Fruit fly (Drosophila melanogaster) whole organism, pupa: ENCODE results near the gene CG3348.

Experiments
- CG10348 ChIP-seq: fragments of 200-800 bp; sonication (Bioruptor generic); IDR thresholded peaks from 2 replicates; pipeline ENCODE4 v1.3.6; 2022; ENCODE audit warnings: missing biosample characterization, missing genetic modification characterization
- CG12605 ChIP-seq: fragments of 200-800 bp; sonication (Bioruptor generic); IDR thresholded peaks from 2 replicates; pipeline ENCODE4 v1.3.6; 2022; ENCODE audit warnings: missing biosample characterization, missing genetic modification characterization
- CG13204 ChIP-seq: fragments of 200-800 bp; sonication (Bioruptor generic); optimal IDR thresholded peaks from 2 replicates; lab custom pipeline; 2018; ENCODE audit warnings: missing biosample characterization, mild to moderate bottlenecking, missing genetic modification characterization, moderate library complexity
- CG14655 ChIP-seq: fragments of 200-800 bp; sonication (Bioruptor generic); optimal IDR thresholded peaks from 3 replicates; lab custom pipeline; 2017; ENCODE audit warnings: mild to moderate bottlenecking, missing biosample characterization, missing genetic modification reagents, missing genetic modification characterization
- CG15710 ChIP-seq: fragments of 200-800 bp; sonication (Bioruptor generic); optimal IDR thresholded peaks from 2 replicates; lab custom pipeline; 2018; ENCODE audit warnings: missing biosample characterization, mild to moderate bottlenecking, missing genetic modification characterization, moderate library complexity
- CG17806 ChIP-seq: fragments of 200-800 bp; sonication (Bioruptor generic); optimal IDR thresholded peaks from 2 replicates; lab custom pipeline; 2018; ENCODE audit warnings: missing biosample characterization, mild to moderate bottlenecking, missing genetic modification characterization, moderate library complexity
- CG32121 ChIP-seq: fragments of 200-800 bp; sonication (Bioruptor generic); IDR thresholded peaks from 2 replicates; pipeline ENCODE4 v1.3.6; 2022; ENCODE audit warnings: missing biosample characterization, missing genetic modification characterization
- CG34367 ChIP-seq: fragments of 200-800 bp; sonication (Bioruptor generic); optimal IDR thresholded peaks from 2 replicates; lab custom pipeline; 2018; ENCODE audit warnings: missing biosample characterization, mild to moderate bottlenecking, missing genetic modification characterization
- CG4496 ChIP-seq: fragments of 200-800 bp; sonication (Bioruptor generic); IDR thresholded peaks from 3 replicates; pipeline ENCODE4 v1.3.6; 2022; ENCODE audit warnings: missing biosample characterization, missing genetic modification characterization
- CG8159 ChIP-seq: fragments of 200-800 bp; sonication (Bioruptor generic); optimal IDR thresholded peaks from 3 replicates; lab custom pipeline; 2018; ENCODE audit warnings: missing biosample characterization, mild to moderate bottlenecking, missing genetic modification characterization, moderate library complexity
- CG8301 ChIP-seq: fragments of 200-800 bp; sonication (Bioruptor generic); optimal IDR thresholded peaks from 2 replicates; lab custom pipeline; 2018; ENCODE audit warnings: missing biosample characterization, mild to moderate bottlenecking, missing genetic modification characterization
- CG9948 ChIP-seq: fragments of 200-800 bp; sonication (Bioruptor generic); optimal IDR thresholded peaks from 2 replicates; lab custom pipeline; 2018; ENCODE audit warnings: missing biosample characterization, mild to moderate bottlenecking, missing genetic modification characterization, moderate library complexity
- D1 ChIP-seq: fragments of 200-800 bp; sonication (Bioruptor generic); optimal IDR thresholded peaks from 2 replicates; lab custom pipeline; 2018; ENCODE audit warnings: missing biosample characterization, mild to moderate bottlenecking, missing genetic modification characterization, moderate library complexity
- EcR ChIP-seq: fragments of 200-800 bp; sonication (Bioruptor generic); optimal IDR thresholded peaks from 3 replicates; lab custom pipeline; 2019; ENCODE audit warnings: missing biosample characterization, missing genetic modification characterization, mild to moderate bottlenecking, moderate library complexity, missing genetic modification reagents
- Ets98B ChIP-seq: fragments of 200-800 bp; sonication (Bioruptor generic); IDR thresholded peaks from 2 replicates; pipeline ENCODE4 v1.3.6; 2022; ENCODE audit warnings: missing biosample characterization, missing genetic modification characterization
- Pif1A ChIP-seq: fragments of 200-800 bp; sonication (Bioruptor generic); optimal IDR thresholded peaks from 3 replicates; lab custom pipeline; 2016; ENCODE audit warnings: missing biosample characterization, missing genetic modification characterization
- Pif1B ChIP-seq: fragments of 200-800 bp; sonication (Bioruptor generic); optimal IDR thresholded peaks from 3 replicates; lab custom pipeline; 2016; ENCODE audit warnings: missing biosample characterization, missing genetic modification characterization
- Snoo ChIP-seq: fragments of 200-800 bp; sonication (Bioruptor generic); optimal IDR thresholded peaks from 3 replicates; lab custom pipeline; 2017; ENCODE audit warnings: missing biosample characterization, mild to moderate bottlenecking, missing genetic modification characterization, inconsistent platforms
- fd96Ca ChIP-seq: fragments of 200-800 bp; sonication (Bioruptor generic); IDR thresholded peaks from 3 replicates; pipeline ENCODE4 v1.3.6; 2022; ENCODE audit warnings: missing biosample characterization, missing genetic modification characterization
- gl ChIP-seq: fragments of 200-800 bp; sonication (Bioruptor generic); optimal IDR thresholded peaks from 2 replicates; lab custom pipeline; 2018; ENCODE audit warnings: missing biosample characterization, mild to moderate bottlenecking, missing genetic modification characterization
- rn ChIP-seq: fragments of 200-800 bp; sonication (Bioruptor generic); IDR thresholded peaks from 2 replicates; pipeline ENCODE4 v1.3.6; 2022; ENCODE audit warnings: missing biosample characterization, missing genetic modification characterization

Gene CG3348

DNA sequence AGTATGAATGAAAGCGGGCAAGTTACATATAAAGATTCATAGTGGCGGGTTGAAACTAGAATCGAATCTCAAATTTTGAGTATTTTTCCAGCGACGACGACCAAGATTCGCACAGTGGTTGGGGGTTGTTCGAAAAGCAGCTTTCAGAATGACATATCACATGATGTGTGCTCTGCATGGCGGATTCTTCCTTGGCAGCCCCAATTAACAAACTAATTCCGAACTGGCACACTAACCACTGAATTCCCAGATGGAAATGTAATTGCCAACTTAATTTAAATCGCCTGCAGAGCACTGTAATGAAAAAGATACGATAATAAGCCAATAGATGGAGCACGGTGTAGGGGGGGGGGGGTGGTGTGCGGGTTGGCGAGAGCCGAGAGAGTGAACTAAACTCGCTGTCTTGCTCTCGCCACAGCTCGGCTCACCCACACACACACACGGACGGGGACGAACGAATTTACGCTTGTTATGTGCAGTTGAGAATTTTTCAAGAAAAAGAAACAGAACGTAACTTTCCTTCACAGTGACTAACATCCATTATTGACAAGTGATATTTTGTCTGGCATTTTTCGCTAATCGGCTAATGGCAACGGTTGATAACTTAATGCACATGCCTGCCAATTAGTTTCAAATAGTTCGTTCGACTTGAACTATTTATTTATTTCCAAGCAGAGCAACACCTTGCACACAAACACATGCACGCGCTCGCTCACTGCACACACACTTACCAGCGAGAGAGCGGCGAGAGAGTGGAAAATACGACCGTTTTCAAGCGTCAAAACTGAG is 10.8 kb downstream of the CG3348 start:
- TF ChIP-seq CG8159 (tag; lab: Kevin White, UChicago) = peak; percentile 97
- TF ChIP-seq CG34367 (tag; lab: Kevin White, UChicago) = peak; percentile 98
- peak; percentile 97 for TF ChIP-seq CG12605
- TF ChIP-seq Pif1B (GFP tag; lab: Kevin White, UChicago) = peak; percentile 98
- TF ChIP-seq CG10348 (GFP tag; lab: Robert Waterston, UW) = peak; percentile 96
- peak; percentile 97 for TF ChIP-seq CG8301 (tag; lab: Kevin White, UChicago)
- TF ChIP-seq CG15710 (tag; lab: Kevin White, UChicago) = peak; percentile 96
- TF ChIP-seq CG4496 (GFP tag; lab: Robert Waterston, UW) = peak; percentile 99
- TF ChIP-seq gl = peak; percentile 94
- TF ChIP-seq Ets98B (GFP tag; lab: Robert Waterston, UW) = peak; percentile 98
- TF ChIP-seq rn (GFP tag; lab: Robert Waterston, UW) = peak; percentile 94
- TF ChIP-seq EcR (GFP tag; lab: Kevin White, UChicago) = peak; percentile 36
- peak; percentile 97 for TF ChIP-seq CG9948 (tag; lab: Kevin White, UChicago)
- TF ChIP-seq fd96Ca (GFP tag; lab: Robert Waterston, UW) = peak; percentile 99
- peak; percentile 92 for TF ChIP-seq CG13204 (GFP tag; lab: Kevin White, UChicago)
- TF ChIP-seq Pif1A (GFP tag; lab: Kevin White, UChicago) = peak; percentile 98
- peak; percentile 96 for TF ChIP-seq Snoo (tag; lab: Kevin White, UChicago)
- peak; percentile 97 for TF ChIP-seq CG14655 (GFP tag; lab: Kevin White, UChicago)
- TF ChIP-seq D1 (tag; lab: Kevin White, UChicago) = no peak
- TF ChIP-seq CG17806 (tag; lab: Kevin White, UChicago) = peak; percentile 98
- TF ChIP-seq CG32121 = peak; percentile 97

DNA sequence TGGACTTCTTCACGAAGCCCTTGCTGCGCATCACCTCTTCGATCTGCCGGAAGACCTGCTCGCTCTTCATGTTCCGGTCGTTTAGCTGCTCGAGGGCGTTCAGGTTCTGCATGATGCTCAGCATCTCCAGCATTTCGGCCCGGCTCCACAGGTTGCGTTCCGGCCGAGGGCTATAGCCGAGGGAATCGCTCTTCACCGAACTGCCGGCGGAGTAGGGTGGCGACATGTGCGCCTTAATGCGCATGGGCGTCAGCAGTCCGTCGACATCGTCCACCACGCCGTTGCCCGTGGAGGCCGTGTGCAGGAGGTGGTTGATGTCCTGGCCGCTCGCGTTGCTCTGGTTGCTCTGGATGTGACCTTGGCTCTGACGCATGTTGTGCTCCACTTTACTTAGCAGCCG is 12.5 kb downstream of the CG3348 start:
- TF ChIP-seq EcR (GFP tag; lab: Kevin White, UChicago) (no peak), CG12605 (peak; percentile 75)
- TF ChIP-seq, all 21 proteins: peak for 1

dm6 chr3R:27274533-27275447 is 17.2 kb downstream of the CG3348 start, which contains the start of gene CG5938:
Gene CG5938, plus strand, starts transcription at chr3R:27274794.
- TF ChIP-seq CG13204 (GFP tag; lab: Kevin White, UChicago) = peak; percentile 19
- peak; percentile 34 for TF ChIP-seq CG34367 (tag; lab: Kevin White, UChicago)
- no peak for TF ChIP-seq D1 (tag; lab: Kevin White, UChicago)
- TF ChIP-seq Ets98B (GFP tag; lab: Robert Waterston, UW) = peak; percentile 49; the same call in 1 of the 2 replicates
- TF ChIP-seq gl = peak; percentile 37
- peak; percentile 64; the same call in 2 of the 3 replicates for TF ChIP-seq CG4496 (GFP tag; lab: Robert Waterston, UW)
- TF ChIP-seq CG12605 = no peak; the same call in 1 of the 2 replicates
- TF ChIP-seq Pif1A (GFP tag; lab: Kevin White, UChicago) = peak; percentile 17
- TF ChIP-seq CG10348 (GFP tag; lab: Robert Waterston, UW) = no peak
- TF ChIP-seq CG14655 (GFP tag; lab: Kevin White, UChicago) = peak; percentile 18
- peak; percentile 21; the same call in 1 of the 2 replicates for TF ChIP-seq rn (GFP tag; lab: Robert Waterston, UW)
- peak; percentile 1 for TF ChIP-seq Snoo (tag; lab: Kevin White, UChicago)
- TF ChIP-seq EcR (GFP tag; lab: Kevin White, UChicago) = peak; percentile 19
- TF ChIP-seq CG32121 = no peak
- peak; percentile 41 for TF ChIP-seq Pif1B (GFP tag; lab: Kevin White, UChicago)
- peak; percentile 63 for TF ChIP-seq fd96Ca (GFP tag; lab: Robert Waterston, UW)
- TF ChIP-seq CG17806 (tag; lab: Kevin White, UChicago) = no peak
- TF ChIP-seq CG15710 (tag; lab: Kevin White, UChicago) = no peak
- peak; percentile 22 for TF ChIP-seq CG8301 (tag; lab: Kevin White, UChicago)
- peak; percentile 15 for TF ChIP-seq CG8159 (tag; lab: Kevin White, UChicago)
- TF ChIP-seq CG9948 (tag; lab: Kevin White, UChicago) = no peak
- TF ChIP-seq, all 21 proteins: peak for 14

- TF ChIP-seq CG34367 (tag; lab: Kevin White, UChicago) = no peak
- TF ChIP-seq CG4496 (GFP tag; lab: Robert Waterston, UW) = peak; percentile 59; the same call in 1 of the 3 replicates
- peak; percentile 31; the same call in 1 of the 2 replicates for TF ChIP-seq Ets98B (GFP tag; lab: Robert Waterston, UW)
These were observed 18.6 kb downstream of the CG3348 start, which contains the start of gene CG5934 for dm6 chr3R:27273118-27274062. Gene CG5934, plus strand, starts transcription at chr3R:27273705.
